Worm (Caenorhabditis elegans) whole organism, early embryonic: ENCODE measurements around the gene sra-32.

Experiments
- ama-1 ChIP-seq: fragments of 150-350 bp; optimal IDR thresholded peaks from 2 replicates; lab custom pipeline; 2014
- ets-7 ChIP-seq: sonication (generic microtip); optimal IDR thresholded peaks from 2 replicates; lab custom pipeline; 2016; ENCODE audit warnings: missing genotype, missing genetic modification characterization, missing compliant biosample characterization
- hnd-1 ChIP-seq: sonication (generic microtip); optimal IDR thresholded peaks from 2 replicates; lab custom pipeline; 2016; ENCODE audit warnings: missing genetic modification characterization, missing compliant biosample characterization
- sea-1 ChIP-seq: fragments of 200-800 bp; sonication (Bioruptor generic); conservative IDR thresholded peaks from 2 replicates; pipeline ENCODE4 v1.3.6; 2022; ENCODE audit warnings: missing genetic modification characterization, missing compliant biosample characterization
- tbx-37 ChIP-seq: fragments of 200-800 bp; sonication (Bioruptor generic); conservative IDR thresholded peaks from 2 replicates; pipeline ENCODE4 v1.3.6; 2022; ENCODE audit warnings: missing genetic modification reagents, missing genetic modification characterization, missing compliant biosample characterization
- tra-4 ChIP-seq: sonication (generic microtip); optimal IDR thresholded peaks from 2 replicates; lab custom pipeline; 2017; ENCODE audit warnings: missing genetic modification characterization, missing compliant biosample characterization

ce11 chrII:4494532-4494931 lies 37.2 kb downstream of the sra-32 start:
- no peak for TF ChIP-seq tbx-37 (GFP tag; lab: Robert Waterston, UW)
- TF ChIP-seq tra-4 (tag; lab: Kevin White, UChicago) = no peak
- no peak for TF ChIP-seq hnd-1 (tag; lab: Kevin White, UChicago)
- no peak for TF ChIP-seq ama-1 (lab: Kevin White, UChicago)
- no peak for TF ChIP-seq ets-7 (tag; lab: Kevin White, UChicago)
- no peak for TF ChIP-seq sea-1 (GFP tag; lab: Robert Waterston, UW)
